Worm (Caenorhabditis elegans) whole organism, early embryonic: ENCODE data around the gene Y39A1A.10.

Experiments used
- B0310.2 ChIP-seq: sonication (generic microtip); optimal IDR thresholded peaks from 2 replicates; lab custom pipeline; 2016; ENCODE audit warnings: mild to moderate bottlenecking, missing genetic modification characterization, missing compliant biosample characterization
- aly-1 ChIP-seq: sonication (generic microtip); optimal IDR thresholded peaks from 2 replicates; lab custom pipeline; 2016; ENCODE audit warnings: missing genetic modification characterization, missing compliant biosample characterization
- ama-1 ChIP-seq: fragments of 150-350 bp; optimal IDR thresholded peaks from 2 replicates; lab custom pipeline; 2014
- ceh-13 ChIP-seq: fragments of 200-800 bp; sonication (Bioruptor generic); optimal IDR thresholded peaks from 2 replicates; lab custom pipeline; 2018; ENCODE audit warnings: mild to moderate bottlenecking, missing genetic modification characterization, missing compliant biosample characterization
- ceh-36 ChIP-seq: sonication (generic microtip); optimal IDR thresholded peaks from 2 replicates; lab custom pipeline; 2016; ENCODE audit warnings: missing genetic modification characterization, inconsistent platforms, missing compliant biosample characterization
- ets-7 ChIP-seq: sonication (generic microtip); optimal IDR thresholded peaks from 2 replicates; lab custom pipeline; 2016; ENCODE audit warnings: missing genotype, missing genetic modification characterization, missing compliant biosample characterization
- flt-1 ChIP-seq: fragments of 200-800 bp; sonication (Bioruptor generic); IDR thresholded peaks from 2 replicates; pipeline ENCODE4 v1.3.6; 2022; ENCODE audit warnings: missing genetic modification characterization, missing compliant biosample characterization
- hmbx-1 ChIP-seq: sonication (generic microtip); optimal IDR thresholded peaks from 2 replicates; lab custom pipeline; 2016; ENCODE audit warnings: mild to moderate bottlenecking, missing genetic modification characterization, missing compliant biosample characterization
- hmg-4 ChIP-seq: fragments of 200-800 bp; sonication (Bioruptor generic); optimal IDR thresholded peaks from 2 replicates; lab custom pipeline; 2018; ENCODE audit warnings: mild to moderate bottlenecking, missing genetic modification characterization, missing compliant biosample characterization
- hnd-1 ChIP-seq: sonication (generic microtip); optimal IDR thresholded peaks from 2 replicates; lab custom pipeline; 2016; ENCODE audit warnings: missing genetic modification characterization, missing compliant biosample characterization
- pes-1 ChIP-seq: fragments of 200-800 bp; sonication (Bioruptor generic); IDR thresholded peaks from 2 replicates; pipeline ENCODE4 v1.3.6; 2022; ENCODE audit warnings: missing genetic modification reagents, missing genetic modification characterization, missing compliant biosample characterization
- scrt-1 ChIP-seq: fragments of 200-800 bp; sonication (Bioruptor generic); IDR thresholded peaks from 2 replicates; pipeline ENCODE4 v1.3.6; 2022; ENCODE audit warnings: missing genetic modification characterization, missing compliant biosample characterization
- tra-4 ChIP-seq: sonication (generic microtip); optimal IDR thresholded peaks from 2 replicates; lab custom pipeline; 2017; ENCODE audit warnings: missing genetic modification characterization, missing compliant biosample characterization

ce11 chrIII:10592729-10593128, 39.8 kb upstream of the Y39A1A.10 start, which contains the start of gene Y45F3A.8:
- TF ChIP-seq ceh-36 (no peak), ama-1 (lab: Kevin White, UChicago) (no peak), hmbx-1 (tag; lab: Kevin White, UChicago) (no peak), scrt-1 (GFP tag; lab: Robert Waterston, UW) (no peak), ets-7 (tag; lab: Kevin White, UChicago) (no peak), aly-1 (tag; lab: Kevin White, UChicago) (no peak), hmg-4 (GFP tag; lab: Kevin White, UChicago) (no peak), hnd-1 (tag; lab: Kevin White, UChicago) (no peak), flt-1 (GFP tag; lab: Robert Waterston, UW) (no peak), pes-1 (no peak), tra-4 (tag; lab: Kevin White, UChicago) (no peak), ceh-13 (GFP tag; lab: Kevin White, UChicago) (no peak), B0310.2 (tag; lab: Kevin White, UChicago) (no peak)
